Fruit fly (Drosophila melanogaster) whole organism, embryonic: ENCODE results near the gene CG6753.

Source experiments
- CG4854 ChIP-seq: fragments of 200-800 bp; sonication (Bioruptor generic); optimal IDR thresholded peaks from 2 replicates; lab custom pipeline; 2016; ENCODE audit warnings: missing biosample characterization, missing genetic modification characterization, inconsistent platforms
- Dfd ChIP-seq, 2 experiments: fragments of >200 bp; optimal IDR thresholded peaks; 2 replicates each; lab custom pipeline; 2017; ENCODE audit warnings: missing biosample characterization in 2 of 2, missing genetic modification characterization in 2 of 2
- croc ChIP-seq: fragments of 200-800 bp; sonication (Bioruptor generic); conservative IDR thresholded peaks from 3 replicates; pipeline ENCODE4 v1.3.6; 2022; ENCODE audit warnings: missing biosample characterization, missing genetic modification characterization

- TF ChIP-seq CG4854 (GFP tag; lab: Kevin White, UChicago) (no peak), croc (GFP tag; lab: Robert Waterston, UW) (no peak), Dfd (GFP tag; optimal IDR thresholded peaks at IDR 0.05; lab: Kevin White, UChicago) (no peak)
These were observed 46.4 kb downstream of the CG6753 start for dm6 chr3R:12595890-12596215.
